Fruit fly (Drosophila melanogaster): Measurements from ENCODE around the gene CG1105.

Gene CG1105

dm6 chr3R:7090337-7090830 lies 23.4 kb upstream of the CG1105 start:
- no peak for TF ChIP-seq CG17801 (GFP tag; optimal IDR thresholded peaks at IDR 0.05; ENCODE audit: partially characterized antibody)

dm6 chr3R:7089522-7090336 lies 22.8 kb upstream of the CG1105 start:
- no peak for TF ChIP-seq CG17801 (GFP tag; optimal IDR thresholded peaks at IDR 0.05; ENCODE audit: partially characterized antibody)

- no peak for TF ChIP-seq CG17801 (GFP tag; optimal IDR thresholded peaks at IDR 0.05; ENCODE audit: partially characterized antibody)
Measured at dm6 chr3R:7088837-7089361, 22.0 kb upstream of the CG1105 start.

dm6 chr3R:7087904-7088303 lies 21.0 kb upstream of the CG1105 start:
- TF ChIP-seq CG17801 (GFP tag; optimal IDR thresholded peaks at IDR 0.05; ENCODE audit: partially characterized antibody) = no peak

- TF ChIP-seq CG17801 (GFP tag; optimal IDR thresholded peaks at IDR 0.05; ENCODE audit: partially characterized antibody) = no peak
Measured at dm6 chr3R:7087201-7087505, 20.2 kb upstream of the CG1105 start.

- peak; percentile 61 for TF ChIP-seq CG17801 (GFP tag; optimal IDR thresholded peaks at IDR 0.05; ENCODE audit: partially characterized antibody)
Measured at dm6 chr3R:7086377-7087200, 19.7 kb upstream of the CG1105 start, which contains the start of gene alphaTub84B. TSS of gene alphaTub84B (plus strand) at chr3R:7086599.

dm6 chr3R:7085983-7086376 lies 19.0 kb upstream of the CG1105 start, which contains the start of gene Tailor:
TSS of gene Tailor (minus strand) at chr3R:7086083.
- no peak for TF ChIP-seq CG17801 (GFP tag; optimal IDR thresholded peaks at IDR 0.05; ENCODE audit: partially characterized antibody)

dm6 chr3R:7085455-7085854 lies 18.5 kb upstream of the CG1105 start:
- no peak for TF ChIP-seq CG17801 (GFP tag; optimal IDR thresholded peaks at IDR 0.05; ENCODE audit: partially characterized antibody)

- TF ChIP-seq CG17801 (GFP tag; optimal IDR thresholded peaks at IDR 0.05; ENCODE audit: partially characterized antibody) = no peak
Measured at dm6 chr3R:7083750-7084149, 16.8 kb upstream of the CG1105 start.

dm6 chr3R:7081972-7082371 lies 15.0 kb upstream of the CG1105 start, which contains the start of gene Dpck:
TSS of gene Dpck (plus strand) at chr3R:7082182.
- peak; percentile 80 for TF ChIP-seq CG17801 (GFP tag; optimal IDR thresholded peaks at IDR 0.05; ENCODE audit: partially characterized antibody)

dm6 chr3R:7080157-7080916 lies 13.4 kb upstream of the CG1105 start, which contains the start of gene Ref1:
TSS of gene Ref1 (minus strand) at chr3R:7080387.
- TF ChIP-seq CG17801 (GFP tag; optimal IDR thresholded peaks at IDR 0.05; ENCODE audit: partially characterized antibody) = no peak

dm6 chr3R:7079718-7080117 lies 12.8 kb upstream of the CG1105 start:
- no peak for TF ChIP-seq CG17801 (GFP tag; optimal IDR thresholded peaks at IDR 0.05; ENCODE audit: partially characterized antibody)

dm6 chr3R:7076293-7076981 lies 9.5 kb upstream of the CG1105 start:
- TF ChIP-seq CG17801 (GFP tag; optimal IDR thresholded peaks at IDR 0.05; ENCODE audit: partially characterized antibody) = peak; percentile 94

dm6 chr3R:7075712-7076183 lies 8.8 kb upstream of the CG1105 start:
- peak; percentile 89 for TF ChIP-seq CG17801 (GFP tag; optimal IDR thresholded peaks at IDR 0.05; ENCODE audit: partially characterized antibody)

All from ovary, adult (tissue).